Fruit fly (Drosophila melanogaster): ENCODE data around the gene CG42752.

CG42752 gene

dm6 chr2L:18737239-18737638 is 2.7 kb downstream of the CG42752 start (continued):
- TF ChIP-seq stc (GFP tag; IDR thresholded peaks at IDR 0.05) (no peak), CG7357 (GFP tag; IDR thresholded peaks at IDR 0.05) (no peak), sug (tag; optimal IDR thresholded peaks at IDR 0.05) (no peak), Dad (GFP tag; optimal IDR thresholded peaks at IDR 0.05) (no peak), HLH3B (GFP tag; IDR thresholded peaks at IDR 0.05) (no peak), Gsc (GFP tag; IDR thresholded peaks at IDR 0.05) (no peak), CG13894 (tag; optimal IDR thresholded peaks at IDR 0.05) (peak; percentile 49), Drgx (GFP tag; IDR thresholded peaks at IDR 0.05) (no peak), CG34376 (GFP tag; optimal IDR thresholded peaks at IDR 0.05) (no peak), rib (GFP tag; IDR thresholded peaks at IDR 0.05) (no peak), BEAF-32 (GFP tag; optimal IDR thresholded peaks at IDR 0.05) (no peak), pros (GFP tag; optimal IDR thresholded peaks at IDR 0.05) (no peak), disco-r (GFP tag; optimal IDR thresholded peaks at IDR 0.05) (no peak), jing (GFP tag; optimal IDR thresholded peaks at IDR 0.05) (peak; percentile 45), sqz (GFP tag; optimal IDR thresholded peaks at IDR 0.05) (no peak), Rx (GFP tag; IDR thresholded peaks at IDR 0.05) (no peak), CG7987 (GFP tag; optimal IDR thresholded peaks at IDR 0.05) (no peak), CG32767 (GFP tag; IDR thresholded peaks at IDR 0.05) (peak; percentile 22; the same call in 1 of the 2 replicates), sens-2 (GFP tag; IDR thresholded peaks at IDR 0.05) (no peak), Lhr (GFP tag; optimal IDR thresholded peaks at IDR 0.05) (no peak), nom (GFP tag; optimal IDR thresholded peaks at IDR 0.05) (no peak), h (optimal IDR thresholded peaks at IDR 0.05) (no peak), sima (GFP tag; optimal IDR thresholded peaks at IDR 0.05) (no peak), Hey (tag; optimal IDR thresholded peaks at IDR 0.05) (no peak), lmd (GFP tag; IDR thresholded peaks at IDR 0.05) (no peak), pb (GFP tag; optimal IDR thresholded peaks at IDR 0.05) (no peak), twi (tag; optimal IDR thresholded peaks at IDR 0.05) (peak; percentile 5), otp (GFP tag; IDR thresholded peaks at IDR 0.05) (no peak), Atf-2 (GFP tag; optimal IDR thresholded peaks at IDR 0.05) (no peak), GATAe (GFP tag; conservative IDR thresholded peaks at IDR 0.05) (no peak), Ssrp (tag; optimal IDR thresholded peaks at IDR 0.05) (no peak), Nf-YA (GFP tag; IDR thresholded peaks at IDR 0.05) (peak; percentile 32; the same call in 1 of the 2 replicates), CG3407 (GFP tag; optimal IDR thresholded peaks at IDR 0.05) (no peak), nerfin-1 (tag; optimal IDR thresholded peaks at IDR 0.05) (no peak), CG2199 (GFP tag; IDR thresholded peaks at IDR 0.05) (peak; percentile 94), Gug (GFP tag; IDR thresholded peaks at IDR 0.05) (no peak), CG31365 (tag; optimal IDR thresholded peaks at IDR 0.05) (no peak), CG31441 (GFP tag; IDR thresholded peaks at IDR 0.05) (no peak), insv (GFP tag; optimal IDR thresholded peaks at IDR 0.05) (peak in 1 of 2 experiments; percentile 20), run (tag; optimal IDR thresholded peaks at IDR 0.05) (no peak), CG17359 (tag; optimal IDR thresholded peaks at IDR 0.05) (no peak), CG12391 (tag; optimal IDR thresholded peaks at IDR 0.05) (no peak), vfl (GFP tag; optimal IDR thresholded peaks at IDR 0.05) (no peak), ftz-f1 (GFP tag; optimal IDR thresholded peaks at IDR 0.05) (peak; percentile 31), fd3F (GFP tag; optimal IDR thresholded peaks at IDR 0.05) (no peak), CG12769 (tag; optimal IDR thresholded peaks at IDR 0.05) (peak; percentile 86), gcm2 (GFP tag; optimal IDR thresholded peaks at IDR 0.05) (no peak), CG10543 (GFP tag; optimal IDR thresholded peaks at IDR 0.05) (peak; percentile 19), dysf (GFP tag; IDR thresholded peaks at IDR 0.05) (no peak), CG13296 (GFP tag; optimal IDR thresholded peaks at IDR 0.05) (no peak), CG7271 (tag; optimal IDR thresholded peaks at IDR 0.05) (no peak), Nf-YC (tag; optimal IDR thresholded peaks at IDR 0.05) (peak; percentile 94)

All from whole organism, embryonic.